Worm (Caenorhabditis elegans) whole organism, midembryonic: ENCODE data around the gene add-1.

Experiments used
- T22C8.4 ChIP-seq: fragments of 200-800 bp; sonication (Bioruptor generic); IDR thresholded peaks from 2 replicates; pipeline ENCODE4 v1.3.6; 2022; ENCODE audit warnings: missing genetic modification characterization, missing compliant biosample characterization
- cog-1 ChIP-seq: sonication (generic microtip); optimal IDR thresholded peaks from 2 replicates; lab custom pipeline; 2016; ENCODE audit warnings: missing genetic modification characterization, missing compliant biosample characterization
- flt-1 ChIP-seq: fragments of 200-800 bp; sonication (Bioruptor generic); IDR thresholded peaks from 2 replicates; pipeline ENCODE4 v1.3.6; 2022; ENCODE audit warnings: missing genetic modification characterization, missing compliant biosample characterization
- ref-1 ChIP-seq: fragments of 200-800 bp; sonication (Bioruptor generic); conservative IDR thresholded peaks from 2 replicates; pipeline ENCODE4 v1.3.6; 2022; ENCODE audit warnings: missing genetic modification reagents, missing genetic modification characterization, missing compliant biosample characterization
- ztf-23 ChIP-seq: fragments of 200-800 bp; sonication (Bioruptor generic); IDR thresholded peaks from 2 replicates; pipeline ENCODE4 v1.3.6; 2022; ENCODE audit warnings: missing genetic modification reagents, missing genetic modification characterization, missing compliant biosample characterization
- ztf-29 ChIP-seq: fragments of 200-800 bp; sonication (Bioruptor generic); IDR thresholded peaks from 2 replicates; pipeline ENCODE4 v1.3.6; 2022; ENCODE audit warnings: missing genetic modification reagents, missing genetic modification characterization, missing compliant biosample characterization

DNA sequence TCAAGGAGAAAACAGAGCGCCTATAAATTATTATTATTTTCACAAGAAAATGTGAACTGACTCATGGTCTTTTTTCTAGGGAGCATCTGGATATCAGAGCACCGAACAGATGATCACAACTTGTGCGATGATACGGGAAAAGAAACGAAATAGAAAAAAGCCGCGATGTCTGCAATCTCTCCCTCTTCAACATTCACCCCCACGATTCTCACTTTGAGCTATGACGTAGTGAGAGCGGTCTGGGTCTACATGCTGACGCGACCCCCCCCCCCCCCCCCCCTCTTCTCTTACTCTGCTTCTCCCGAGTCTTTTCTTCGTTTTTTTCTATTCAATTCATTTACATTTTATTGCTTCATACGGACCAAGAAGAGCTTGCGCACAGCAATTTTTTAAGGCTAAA is 39.8 kb upstream of the add-1 start:
- TF ChIP-seq flt-1 (GFP tag; lab: Robert Waterston, UW): no peak
- TF ChIP-seq T22C8.4 (GFP tag; lab: Robert Waterston, UW): no peak
- TF ChIP-seq ref-1 (GFP tag; lab: Robert Waterston, UW): no peak
- no peak for TF ChIP-seq ztf-29 (GFP tag; lab: Robert Waterston, UW)
- TF ChIP-seq cog-1 (tag; lab: Kevin White, UChicago): no peak
- no peak for TF ChIP-seq ztf-23
